Worm (Caenorhabditis elegans) whole organism, L1 larva: ENCODE data around the gene nas-27.
"Not testable (repeated sequence)": the region's sequence is repeated elsewhere in the genome, so short reads cannot be mapped to it uniquely, and the experiment has no call there.

Experiments
- C16A3.4 ChIP-seq: fragments of 150-350 bp; optimal IDR thresholded peaks from 2 replicates; lab custom pipeline; 2014; ENCODE audit warnings: missing biosample characterization, missing genetic modification characterization
- ama-1 ChIP-seq: fragments of 150-350 bp; optimal IDR thresholded peaks from 2 replicates; lab custom pipeline; 2014
- blmp-1 ChIP-seq: fragments of 150-350 bp; optimal IDR thresholded peaks from 2 replicates; lab custom pipeline; 2014; ENCODE audit warnings: missing biosample characterization, missing genetic modification characterization
- egl-27 ChIP-seq, 2 experiments: fragments of 150-350 bp in 1 of 2; sonication (generic microtip); optimal IDR thresholded peaks; 3 replicates each; lab custom pipeline; 2017 to 2018; ENCODE audit warnings: missing biosample characterization in 2 of 2, missing genetic modification characterization in 2 of 2, missing genetic modification reagents in 2 of 2
- fkh-10 ChIP-seq: sonication (generic microtip); optimal IDR thresholded peaks from 2 replicates; lab custom pipeline; 2017; ENCODE audit warnings: missing biosample characterization, missing genetic modification reagents, missing genetic modification characterization
- nhr-11 ChIP-seq: fragments of 150-350 bp; optimal IDR thresholded peaks from 2 replicates; lab custom pipeline; 2014; ENCODE audit warnings: missing biosample characterization, missing genetic modification characterization
- nhr-20 ChIP-seq: sonication (generic microtip); optimal IDR thresholded peaks from 2 replicates; lab custom pipeline; 2016; ENCODE audit warnings: mild to moderate bottlenecking, missing genetic modification characterization, missing compliant biosample characterization
- nhr-237 ChIP-seq: fragments of 150-350 bp; optimal IDR thresholded peaks from 2 replicates; lab custom pipeline; 2014; ENCODE audit warnings: missing biosample characterization, missing genetic modification characterization
- rnt-1 ChIP-seq: sonication (generic microtip); optimal IDR thresholded peaks from 2 replicates; lab custom pipeline; 2016; ENCODE audit warnings: mild to moderate bottlenecking, missing genetic modification characterization, moderate library complexity, missing compliant biosample characterization
- swsn-7 ChIP-seq: sonication (generic microtip); optimal IDR thresholded peaks from 2 replicates; lab custom pipeline; 2016; ENCODE audit warnings: missing genetic modification characterization, missing compliant biosample characterization
- unc-30 ChIP-seq: sonication (generic microtip); optimal IDR thresholded peaks from 2 replicates; lab custom pipeline; 2017; ENCODE audit warnings: missing biosample characterization, missing genetic modification characterization

DNA sequence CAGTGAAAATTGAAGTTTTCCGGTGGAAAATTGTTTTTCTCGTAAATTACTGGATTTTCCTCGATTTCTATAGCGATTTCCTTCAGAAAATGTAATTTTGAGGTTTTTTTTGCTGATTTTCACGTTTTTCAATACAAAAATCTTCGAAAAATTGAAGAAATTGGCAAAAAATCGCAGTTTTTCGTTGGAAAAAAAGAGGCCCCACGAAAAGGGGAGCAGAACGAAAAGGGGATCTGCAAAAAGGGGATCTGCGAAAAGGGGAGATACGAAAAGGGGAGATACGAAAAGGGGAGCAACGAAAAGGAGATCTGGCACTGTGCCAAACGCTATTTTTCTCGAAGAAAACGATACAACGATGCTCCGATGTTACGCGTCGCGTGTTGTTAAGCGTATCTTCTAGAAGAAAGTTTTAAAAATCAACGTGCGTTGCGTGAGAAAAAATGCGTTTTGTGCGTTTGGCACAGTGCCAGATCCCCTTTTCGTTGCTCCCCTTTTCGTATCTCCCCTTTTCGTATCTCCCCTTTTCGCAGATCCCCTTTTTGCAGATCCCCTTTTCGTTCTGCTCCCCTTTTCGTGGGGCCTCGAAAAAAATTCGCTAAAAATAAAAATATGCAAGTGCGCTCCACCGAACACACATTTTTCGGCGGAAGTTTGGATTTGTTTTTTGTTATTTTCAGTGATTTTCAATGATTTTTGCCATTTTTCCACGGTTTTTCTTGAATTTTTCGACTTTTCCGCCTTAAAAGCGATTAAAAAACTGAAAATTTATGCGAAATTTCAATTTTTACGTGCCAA is 44.6 kb downstream of the nas-27 start:
- not testable (repeated sequence) for TF ChIP-seq unc-30 (tag; lab: Kevin White, UChicago); nhr-11 (tag; lab: Kevin White, UChicago); nhr-237 (tag; lab: Kevin White, UChicago); egl-27 (tag; optimal IDR thresholded peaks at IDR 0.05; lab: Kevin White, UChicago); ama-1 (lab: Kevin White, UChicago); fkh-10
- TF ChIP-seq C16A3.4, result peak; percentile 32
- TF ChIP-seq blmp-1, result peak; percentile 31
- peak; percentile 40 for TF ChIP-seq swsn-7
- TF ChIP-seq rnt-1 (tag; lab: Kevin White, UChicago), result peak; percentile 88
- peak; percentile 53 for TF ChIP-seq nhr-20 (tag; lab: Kevin White, UChicago)
